Worm (Caenorhabditis elegans): ENCODE measurements around the gene Y57G11C.20.

- TF ChIP-seq nhr-76 (tag; optimal IDR thresholded peaks at IDR 0.05): no peak
- TF ChIP-seq lin-35 (GFP tag; optimal IDR thresholded peaks at IDR 0.05): no peak
- TF ChIP-seq egl-27 (tag; optimal IDR thresholded peaks at IDR 0.05): no peak
- TF ChIP-seq unc-86 (tag; optimal IDR thresholded peaks at IDR 0.05): no peak
- no peak for TF ChIP-seq snu-23 (GFP tag; optimal IDR thresholded peaks at IDR 0.05)
- no peak for TF ChIP-seq snpc-4 (tag; optimal IDR thresholded peaks at IDR 0.05)
- no peak for TF ChIP-seq aly-2 (tag; optimal IDR thresholded peaks at IDR 0.05)
- TF ChIP-seq lsy-2 (tag; optimal IDR thresholded peaks at IDR 0.05): no peak
These were observed 48.8 kb downstream of the Y57G11C.20 start for ce11 chrIV:14891996-14892395.

Data from whole organism, L1 larva.